Fruit fly (Drosophila melanogaster): ENCODE measurements around the gene CG6432.

- TF ChIP-seq CG8478 (optimal IDR thresholded peaks at IDR 0.05) (no peak), CTCF (optimal IDR thresholded peaks at IDR 0.05) (no peak)
These were observed 30.4 kb downstream of the CG6432 start, which contains the start of gene CG42811 for dm6 chr3R:24367120-24367519.
